Fruit fly (Drosophila melanogaster): ENCODE measurements around the gene CG43317.
A peak's percentile ranks its signal among the peaks of the same experiment; 100 is the strongest.

Gene CG43317

DNA sequence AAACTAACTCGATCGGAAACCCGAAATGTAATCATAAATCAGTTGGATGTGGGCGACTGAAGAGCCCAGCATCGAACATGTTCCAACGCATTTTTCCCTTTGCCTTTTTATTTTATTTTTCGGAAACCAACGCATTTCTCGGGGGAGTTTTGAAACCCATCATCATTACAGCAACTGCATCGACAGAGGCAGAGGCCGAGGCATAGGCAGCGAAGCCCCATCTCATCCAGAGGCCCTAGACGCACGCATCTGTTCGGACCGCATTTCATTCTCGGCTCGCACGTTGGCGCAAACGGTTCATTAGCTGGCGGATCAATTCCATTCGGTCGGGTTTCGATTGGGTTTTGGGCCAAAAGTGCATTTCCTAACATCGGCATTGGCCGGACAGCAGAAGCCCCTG lies 8.7 kb downstream of the CG43317 start, which contains the start of gene CG4576:
CG4576 (plus strand) TSS at position 227 of the 400 bp plus-strand sequence.
- TF ChIP-seq bab1 (GFP tag; optimal IDR thresholded peaks at IDR 0.05) = no peak
- no peak for TF ChIP-seq cnc (optimal IDR thresholded peaks at IDR 0.05)
- no peak for TF ChIP-seq Clk (GFP tag; optimal IDR thresholded peaks at IDR 0.05)
- no peak for TF ChIP-seq CG14711 (tag; optimal IDR thresholded peaks at IDR 0.05)
- no peak for TF ChIP-seq tj (GFP tag; optimal IDR thresholded peaks at IDR 0.05)
- TF ChIP-seq toe (GFP tag; optimal IDR thresholded peaks at IDR 0.05) = no peak
- no peak for TF ChIP-seq ovo (GFP tag; optimal IDR thresholded peaks at IDR 0.05)
- no peak for TF ChIP-seq cic (GFP tag; optimal IDR thresholded peaks at IDR 0.05)
- TF ChIP-seq CG5204 (GFP tag; optimal IDR thresholded peaks at IDR 0.05) = no peak
- no peak for TF ChIP-seq CG7045 (GFP tag; optimal IDR thresholded peaks at IDR 0.05)
- no peak for TF ChIP-seq CG1620 (GFP tag; optimal IDR thresholded peaks at IDR 0.05)
- TF ChIP-seq CG7101 (tag; optimal IDR thresholded peaks at IDR 0.05) = no peak
- TF ChIP-seq kay (GFP tag; ENCODE audit: borderline replicate concordance) = no peak
- TF ChIP-seq CG33017 (tag; optimal IDR thresholded peaks at IDR 0.05) = no peak
- no peak for TF ChIP-seq Crg-1 (GFP tag; optimal IDR thresholded peaks at IDR 0.05)

DNA sequence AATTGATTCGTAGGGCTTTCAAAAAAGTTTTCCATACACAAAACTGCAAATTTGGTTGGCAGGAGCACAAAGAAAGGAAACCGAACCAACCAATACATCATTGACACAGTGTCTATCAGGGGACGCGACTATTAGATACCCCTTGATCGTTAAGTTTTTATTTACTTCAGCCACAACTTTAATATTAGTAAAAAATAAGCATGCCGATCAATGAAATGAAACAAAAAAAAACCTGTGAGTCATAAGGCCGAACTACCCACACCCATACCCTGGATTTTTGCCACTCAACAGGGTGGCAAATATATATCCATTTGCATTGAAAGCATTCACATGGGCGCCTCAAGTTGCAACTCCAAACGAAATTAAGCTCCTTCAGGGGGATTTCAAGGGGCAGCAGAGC lies 17.9 kb downstream of the CG43317 start:
- no peak for TF ChIP-seq ovo (GFP tag; optimal IDR thresholded peaks at IDR 0.05)
- TF ChIP-seq cnc (optimal IDR thresholded peaks at IDR 0.05) = no peak
- no peak for TF ChIP-seq CG14711 (tag; optimal IDR thresholded peaks at IDR 0.05)
- no peak for TF ChIP-seq CG7045 (GFP tag; optimal IDR thresholded peaks at IDR 0.05)
- TF ChIP-seq CG11617 (GFP tag; optimal IDR thresholded peaks at IDR 0.05) = no peak
- TF ChIP-seq cic (GFP tag; optimal IDR thresholded peaks at IDR 0.05) = no peak

DNA sequence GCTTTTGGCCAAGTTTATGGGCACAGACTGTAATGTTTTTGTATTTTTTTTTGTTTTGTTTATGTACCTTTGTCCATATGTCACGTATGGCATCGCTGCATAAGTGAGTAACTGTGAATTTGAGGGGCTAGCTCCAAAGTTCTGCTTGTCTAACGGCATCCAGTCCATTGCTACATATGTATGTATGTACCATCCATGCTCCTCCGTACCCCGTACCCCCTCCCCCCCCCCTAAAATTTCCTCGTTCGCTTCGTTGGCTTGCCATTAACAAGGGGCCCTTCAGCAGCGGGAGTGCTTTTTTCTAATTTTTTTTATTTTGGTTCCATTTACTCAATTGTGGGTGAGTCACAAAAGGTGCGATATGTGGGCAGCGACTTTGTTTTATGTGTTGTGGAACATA lies 20.1 kb downstream of the CG43317 start:
- TF ChIP-seq bab1 (GFP tag; optimal IDR thresholded peaks at IDR 0.05) (peak; percentile 31), pad (GFP tag; optimal IDR thresholded peaks at IDR 0.05) (no peak)

DNA sequence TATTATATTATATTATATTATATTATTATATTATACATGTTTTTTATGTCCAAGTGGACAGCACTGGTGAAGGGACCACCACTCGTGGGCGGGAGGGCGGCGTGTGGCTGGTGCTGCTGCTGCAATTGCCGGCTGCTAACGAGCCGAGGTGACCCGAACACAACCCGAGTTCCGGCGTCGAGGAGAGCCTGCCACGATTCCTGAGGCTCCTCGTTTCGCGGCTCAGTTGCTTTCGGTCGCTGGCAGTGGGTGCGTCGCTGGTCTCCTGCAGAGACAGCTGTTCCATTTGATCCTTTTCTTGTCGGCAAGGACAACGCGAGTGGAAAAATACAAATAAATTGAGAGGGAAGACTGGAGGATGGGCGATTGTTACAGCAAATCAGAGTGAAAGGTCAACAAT lies 23.9 kb downstream of the CG43317 start:
- TF ChIP-seq tj (GFP tag; optimal IDR thresholded peaks at IDR 0.05) (no peak), cic (GFP tag; optimal IDR thresholded peaks at IDR 0.05) (no peak), Crg-1 (GFP tag; optimal IDR thresholded peaks at IDR 0.05) (no peak), CG33017 (tag; optimal IDR thresholded peaks at IDR 0.05) (no peak), Clk (GFP tag; optimal IDR thresholded peaks at IDR 0.05) (no peak), CG7101 (tag; optimal IDR thresholded peaks at IDR 0.05) (no peak), ovo (GFP tag; optimal IDR thresholded peaks at IDR 0.05) (no peak), CG1620 (GFP tag; optimal IDR thresholded peaks at IDR 0.05) (no peak), kay (GFP tag; ENCODE audit: borderline replicate concordance) (no peak), Mnt (GFP tag; optimal IDR thresholded peaks at IDR 0.05) (no peak), CG14711 (tag; optimal IDR thresholded peaks at IDR 0.05) (no peak), toe (GFP tag; optimal IDR thresholded peaks at IDR 0.05) (no peak), bab1 (GFP tag; optimal IDR thresholded peaks at IDR 0.05) (no peak), CG7045 (GFP tag; optimal IDR thresholded peaks at IDR 0.05) (no peak), pad (GFP tag; optimal IDR thresholded peaks at IDR 0.05) (no peak), Hr96 (GFP tag; optimal IDR thresholded peaks at IDR 0.05) (no peak), cnc (optimal IDR thresholded peaks at IDR 0.05) (no peak), CG11617 (GFP tag; optimal IDR thresholded peaks at IDR 0.05) (no peak), CG12768 (GFP tag; optimal IDR thresholded peaks at IDR 0.05) (no peak)

DNA sequence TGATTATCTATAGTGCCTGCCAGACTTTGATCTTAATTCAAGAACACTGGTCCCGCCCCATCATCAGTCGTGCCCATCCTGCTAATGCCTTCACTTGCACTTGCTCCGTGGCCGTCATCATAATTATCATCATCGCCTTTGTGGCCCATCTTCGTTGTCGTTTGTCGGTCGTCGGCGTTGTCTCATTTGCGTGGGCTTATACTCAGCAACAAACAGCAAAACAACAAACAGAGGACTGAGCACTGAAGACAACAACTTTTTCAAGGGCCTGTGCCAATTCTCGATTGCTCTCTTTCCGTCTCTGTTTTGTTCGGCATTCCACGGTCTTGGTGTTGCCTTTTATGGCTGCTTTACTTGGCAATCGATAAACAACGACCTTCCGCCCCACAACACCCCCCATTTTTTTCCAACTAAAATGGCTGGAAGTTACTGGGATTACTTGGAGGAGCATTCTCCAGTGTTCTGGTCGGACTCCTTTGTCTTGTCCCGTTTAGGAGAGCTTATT lies 26.3 kb downstream of the CG43317 start:
- no peak for TF ChIP-seq toe (GFP tag; optimal IDR thresholded peaks at IDR 0.05)
- TF ChIP-seq CG1620 (GFP tag; optimal IDR thresholded peaks at IDR 0.05) = no peak
- TF ChIP-seq CG33017 (tag; optimal IDR thresholded peaks at IDR 0.05) = no peak
- TF ChIP-seq Clk (GFP tag; optimal IDR thresholded peaks at IDR 0.05) = no peak
- no peak for TF ChIP-seq pad (GFP tag; optimal IDR thresholded peaks at IDR 0.05)
- TF ChIP-seq ovo (GFP tag; optimal IDR thresholded peaks at IDR 0.05) = no peak
- TF ChIP-seq CG12768 (GFP tag; optimal IDR thresholded peaks at IDR 0.05) = no peak
- TF ChIP-seq CG11617 (GFP tag; optimal IDR thresholded peaks at IDR 0.05) = no peak
- TF ChIP-seq CG7045 (GFP tag; optimal IDR thresholded peaks at IDR 0.05) = no peak
- no peak for TF ChIP-seq cic (GFP tag; optimal IDR thresholded peaks at IDR 0.05)
- no peak for TF ChIP-seq bab1 (GFP tag; optimal IDR thresholded peaks at IDR 0.05)
- no peak for TF ChIP-seq CG14711 (tag; optimal IDR thresholded peaks at IDR 0.05)
- no peak for TF ChIP-seq tj (GFP tag; optimal IDR thresholded peaks at IDR 0.05)
- no peak for TF ChIP-seq Mnt (GFP tag; optimal IDR thresholded peaks at IDR 0.05)
- TF ChIP-seq kay (GFP tag; ENCODE audit: borderline replicate concordance) = no peak
- TF ChIP-seq Hr96 (GFP tag; optimal IDR thresholded peaks at IDR 0.05) = no peak
- TF ChIP-seq CG5204 (GFP tag; optimal IDR thresholded peaks at IDR 0.05) = no peak
- no peak for TF ChIP-seq cnc (optimal IDR thresholded peaks at IDR 0.05)

DNA sequence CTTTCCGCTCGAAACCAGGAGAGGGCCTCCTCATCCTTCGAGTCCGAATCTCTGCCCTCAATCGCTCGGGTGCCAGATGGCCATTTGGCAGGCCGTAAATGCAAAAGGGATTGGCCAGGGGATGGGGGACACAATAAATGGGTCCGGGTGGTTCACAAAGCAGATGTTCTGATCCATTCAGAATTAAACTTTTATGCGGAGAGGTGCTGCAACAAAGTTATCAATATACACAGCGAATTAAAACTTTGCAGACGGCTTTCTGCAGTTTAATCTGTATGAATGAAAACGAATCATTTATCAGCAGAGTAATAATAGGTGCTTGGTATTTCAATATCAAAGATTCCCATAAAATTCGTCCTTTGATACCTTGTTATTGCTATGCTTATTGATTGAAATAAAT lies 26.9 kb downstream of the CG43317 start:
- no peak for TF ChIP-seq Crg-1 (GFP tag; optimal IDR thresholded peaks at IDR 0.05)

DNA sequence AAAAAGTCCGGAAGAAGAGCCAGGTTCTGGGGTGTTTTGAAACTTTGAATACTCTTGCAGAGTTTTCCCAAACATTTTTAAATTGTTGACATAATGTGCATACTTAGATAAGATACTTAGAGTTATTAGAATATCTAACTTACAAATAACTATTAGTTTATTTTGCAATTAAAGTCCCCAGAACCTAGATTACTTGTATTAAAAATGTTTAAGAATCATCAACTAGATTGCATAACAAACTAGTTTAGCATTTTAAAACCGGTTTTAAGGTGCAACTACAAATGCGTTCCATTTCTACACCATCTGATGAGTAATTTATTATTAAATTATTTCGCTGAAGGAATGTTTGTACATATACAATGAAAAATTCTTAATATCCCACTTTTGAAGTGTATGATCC lies 27.9 kb downstream of the CG43317 start:
- TF ChIP-seq Hr96 (GFP tag; optimal IDR thresholded peaks at IDR 0.05) (no peak), CG5204 (GFP tag; optimal IDR thresholded peaks at IDR 0.05) (no peak), pad (GFP tag; optimal IDR thresholded peaks at IDR 0.05) (no peak), Mnt (GFP tag; optimal IDR thresholded peaks at IDR 0.05) (no peak), bab1 (GFP tag; optimal IDR thresholded peaks at IDR 0.05) (no peak), CG12768 (GFP tag; optimal IDR thresholded peaks at IDR 0.05) (no peak), CG14711 (tag; optimal IDR thresholded peaks at IDR 0.05) (no peak), CG7101 (tag; optimal IDR thresholded peaks at IDR 0.05) (no peak), kay (GFP tag; ENCODE audit: borderline replicate concordance) (no peak), tj (GFP tag; optimal IDR thresholded peaks at IDR 0.05) (no peak), Clk (GFP tag; optimal IDR thresholded peaks at IDR 0.05) (no peak), Crg-1 (GFP tag; optimal IDR thresholded peaks at IDR 0.05) (no peak), CG11617 (GFP tag; optimal IDR thresholded peaks at IDR 0.05) (no peak), ovo (GFP tag; optimal IDR thresholded peaks at IDR 0.05) (no peak), cnc (optimal IDR thresholded peaks at IDR 0.05) (no peak), cic (GFP tag; optimal IDR thresholded peaks at IDR 0.05) (no peak), CG7045 (GFP tag; optimal IDR thresholded peaks at IDR 0.05) (no peak), toe (GFP tag; optimal IDR thresholded peaks at IDR 0.05) (no peak), CG1620 (GFP tag; optimal IDR thresholded peaks at IDR 0.05) (no peak), CG33017 (tag; optimal IDR thresholded peaks at IDR 0.05) (no peak)
